Worm (Caenorhabditis elegans) whole organism, L4/young adult: Measurements from ENCODE around the gene B0454.8.

Experiments
- W03F9.2 ChIP-seq: fragments of 150-350 bp; optimal IDR thresholded peaks from 2 replicates; lab custom pipeline; 2014; ENCODE audit warnings: missing biosample characterization, missing genetic modification characterization
- dao-5 ChIP-seq: sonication (generic microtip); optimal IDR thresholded peaks from 2 replicates; lab custom pipeline; 2016; ENCODE audit warnings: missing genotype, missing genetic modification characterization, moderate library complexity, missing compliant biosample characterization
- him-1 ChIP-seq: sonication (generic microtip); optimal IDR thresholded peaks from 2 replicates; lab custom pipeline; 2016; ENCODE audit warnings: missing genotype, missing genetic modification reagents, missing genetic modification characterization, missing compliant biosample characterization

- no peak for TF ChIP-seq him-1
- no peak for TF ChIP-seq W03F9.2 (tag; lab: Kevin White, UChicago)
- no peak for TF ChIP-seq dao-5 (tag; lab: Kevin White, UChicago)
These were observed 5.7 kb upstream of the B0454.8 start for ce11 chrII:3048989-3049388.
